Worm (Caenorhabditis elegans) whole organism, L2 larva: ENCODE results near the gene R10E8.2.

ENCODE experiments used
- elt-3 ChIP-seq: sonication (generic microtip); optimal IDR thresholded peaks from 2 replicates; lab custom pipeline; 2017; ENCODE audit warnings: missing biosample characterization, missing genetic modification characterization
- nhr-129 ChIP-seq: fragments of 150-350 bp; optimal IDR thresholded peaks from 2 replicates; lab custom pipeline; 2014; ENCODE audit warnings: missing biosample characterization, missing genetic modification characterization

ce11 chrV:18212848-18213247, 40.7 kb upstream of the R10E8.2 start:
- no peak for TF ChIP-seq nhr-129 (tag; lab: Kevin White, UChicago)
- TF ChIP-seq elt-3 (tag; lab: Kevin White, UChicago): no peak
